Worm (Caenorhabditis elegans): Measurements from ENCODE around the gene srlf-3.

- TF ChIP-seq flt-1 (GFP tag; IDR thresholded peaks at IDR 0.05): no peak
- no peak for TF ChIP-seq B0310.2 (tag; optimal IDR thresholded peaks at IDR 0.05)
- TF ChIP-seq ama-1 (optimal IDR thresholded peaks at IDR 0.05): no peak
- TF ChIP-seq aly-1 (tag; optimal IDR thresholded peaks at IDR 0.05): no peak
- no peak for TF ChIP-seq tbx-11 (GFP tag; IDR thresholded peaks at IDR 0.05)
- TF ChIP-seq ceh-36 (tag; optimal IDR thresholded peaks at IDR 0.05): no peak
- TF ChIP-seq hnd-1 (tag; optimal IDR thresholded peaks at IDR 0.05): no peak
These were observed 41.8 kb downstream of the srlf-3 start for ce11 chrIV:8529039-8529438.

All from whole organism, early embryonic.